Fruit fly (Drosophila melanogaster) whole organism, embryonic: ENCODE measurements around the gene Takl1.

ENCODE experiments used
- C15 ChIP-seq: fragments of 200-800 bp; sonication (Bioruptor generic); IDR thresholded peaks from 3 replicates; pipeline ENCODE4 v1.3.6; 2022; ENCODE audit warnings: missing biosample characterization, missing genetic modification characterization
- CG10267 ChIP-seq: fragments of 200-800 bp; sonication (Bioruptor generic); optimal IDR thresholded peaks from 2 replicates; lab custom pipeline; 2018; ENCODE audit warnings: missing biosample characterization, mild to moderate bottlenecking, missing genetic modification characterization, moderate library complexity
- CG10274 ChIP-seq: fragments of 200-800 bp; sonication (Bioruptor generic); optimal IDR thresholded peaks from 3 replicates; lab custom pipeline; 2017; ENCODE audit warnings: missing biosample characterization, mild to moderate bottlenecking, missing genetic modification characterization
- CG10366 ChIP-seq: fragments of 200-800 bp; sonication (Bioruptor generic); IDR thresholded peaks from 2 replicates; pipeline ENCODE4 v1.3.6; 2022; ENCODE audit warnings: missing biosample characterization, missing genetic modification characterization
- CG11696 ChIP-seq: fragments of 200-800 bp; sonication (Bioruptor generic); IDR thresholded peaks from 2 replicates; pipeline ENCODE4 v1.3.6; 2022; ENCODE audit warnings: missing biosample characterization, missing genetic modification characterization
- CG12104 ChIP-seq: fragments of 200-800 bp; sonication (Bioruptor generic); optimal IDR thresholded peaks from 3 replicates; lab custom pipeline; 2016; ENCODE audit warnings: missing biosample characterization, missing genetic modification characterization
- CG12391 ChIP-seq: fragments of 200-800 bp; sonication (Bioruptor generic); optimal IDR thresholded peaks from 3 replicates; lab custom pipeline; 2018; ENCODE audit warnings: missing biosample characterization, mild to moderate bottlenecking, missing genetic modification characterization, moderate library complexity
- CG12769 ChIP-seq: fragments of 200-800 bp; sonication (Bioruptor generic); optimal IDR thresholded peaks from 2 replicates; lab custom pipeline; 2019; ENCODE audit warnings: missing biosample characterization, mild to moderate bottlenecking, missing genetic modification characterization, moderate library complexity
- CG13894 ChIP-seq: fragments of 200-800 bp; sonication (Bioruptor generic); optimal IDR thresholded peaks from 3 replicates; lab custom pipeline; 2018; ENCODE audit warnings: missing biosample characterization, mild to moderate bottlenecking, missing genetic modification characterization, moderate library complexity
- CG14860 ChIP-seq: fragments of 200-800 bp; sonication (Bioruptor generic); IDR thresholded peaks from 3 replicates; pipeline ENCODE4 v1.3.6; 2022; ENCODE audit warnings: missing biosample characterization, missing genetic modification characterization; ENCODE audit not compliant: partially characterized antibody
- CG1603 ChIP-seq: fragments of 200-800 bp; sonication (Bioruptor generic); optimal IDR thresholded peaks from 2 replicates; lab custom pipeline; 2019; ENCODE audit warnings: missing biosample characterization, mild to moderate bottlenecking, missing genetic modification characterization, moderate library complexity
- CG17385 ChIP-seq: fragments of 200-800 bp; sonication (Bioruptor generic); optimal IDR thresholded peaks from 3 replicates; lab custom pipeline; 2018; ENCODE audit warnings: missing biosample characterization, mild to moderate bottlenecking, missing genetic modification characterization
- CG30403 ChIP-seq: fragments of 200-800 bp; sonication (Bioruptor generic); optimal IDR thresholded peaks from 3 replicates; lab custom pipeline; 2016; ENCODE audit warnings: missing biosample characterization, missing genetic modification characterization
- CG34422 ChIP-seq: fragments of 200-800 bp; sonication (Bioruptor generic); IDR thresholded peaks from 3 replicates; pipeline ENCODE4 v1.3.6; 2022; ENCODE audit warnings: missing biosample characterization, missing genetic modification characterization
- CG4730 ChIP-seq: fragments of 200-800 bp; sonication (Bioruptor generic); IDR thresholded peaks from 2 replicates; pipeline ENCODE4 v1.3.6; 2022; ENCODE audit warnings: missing biosample characterization, missing genetic modification characterization
- CG5953 ChIP-seq: fragments of 200-800 bp; sonication (Bioruptor generic); IDR thresholded peaks from 2 replicates; pipeline ENCODE4 v1.3.6; 2022; ENCODE audit warnings: missing biosample characterization, missing genetic modification characterization
- CG6689 ChIP-seq: fragments of 200-800 bp; sonication (Bioruptor generic); IDR thresholded peaks from 2 replicates; pipeline ENCODE4 v1.3.6; 2022; ENCODE audit warnings: missing biosample characterization, missing genetic modification characterization
- CG7372 ChIP-seq: fragments of 200-800 bp; sonication (Bioruptor generic); IDR thresholded peaks from 2 replicates; pipeline ENCODE4 v1.3.6; 2022; ENCODE audit warnings: missing biosample characterization, missing genetic modification characterization
- CG7839 ChIP-seq: fragments of 200-800 bp; sonication (Bioruptor generic); optimal IDR thresholded peaks from 3 replicates; lab custom pipeline; 2018; ENCODE audit warnings: missing biosample characterization, mild to moderate bottlenecking, missing genetic modification characterization, moderate library complexity
- CG8765 ChIP-seq: fragments of 200-800 bp; sonication (Bioruptor generic); IDR thresholded peaks from 2 replicates; pipeline ENCODE4 v1.3.6; 2022; ENCODE audit warnings: missing biosample characterization, missing genetic modification characterization
- Deaf1 ChIP-seq: fragments of 200-800 bp; optimal IDR thresholded peaks from 3 replicates; lab custom pipeline; 2019; ENCODE audit warnings: missing biosample characterization, mild to moderate bottlenecking, missing genetic modification characterization, moderate library complexity
- Dip3 ChIP-seq: fragments of 200-800 bp; sonication (Bioruptor generic); optimal IDR thresholded peaks from 3 replicates; lab custom pipeline; 2016; ENCODE audit warnings: missing biosample characterization, missing genetic modification characterization
- E2f1 ChIP-seq: fragments of 200-800 bp; sonication (Bioruptor generic); IDR thresholded peaks from 2 replicates; pipeline ENCODE4 v1.3.6; 2022; ENCODE audit warnings: missing biosample characterization, missing genetic modification characterization
- Elba2 ChIP-seq: fragments of 200-800 bp; sonication (Bioruptor generic); optimal IDR thresholded peaks from 3 replicates; lab custom pipeline; 2016; ENCODE audit warnings: missing biosample characterization, missing genetic modification characterization
- HLH54F ChIP-seq: fragments of 200-800 bp; sonication (Bioruptor generic); optimal IDR thresholded peaks from 3 replicates; lab custom pipeline; 2016; ENCODE audit warnings: missing biosample characterization, missing genetic modification characterization
- Hr3 ChIP-seq: fragments of 200-800 bp; sonication (Bioruptor generic); optimal IDR thresholded peaks from 3 replicates; lab custom pipeline; 2016; ENCODE audit warnings: missing biosample characterization, missing genetic modification characterization
- Lim3 ChIP-seq: fragments of 200-800 bp; sonication (Bioruptor generic); IDR thresholded peaks from 2 replicates; pipeline ENCODE4 v1.3.6; 2022; ENCODE audit warnings: missing biosample characterization, missing genetic modification characterization
- Side ChIP-seq: fragments of 200-800 bp; sonication (Bioruptor generic); optimal IDR thresholded peaks from 2 replicates; lab custom pipeline; 2016; ENCODE audit warnings: missing biosample characterization, missing genetic modification characterization
- Six4 ChIP-seq: fragments of 200-800 bp; sonication (Bioruptor generic); optimal IDR thresholded peaks from 2 replicates; lab custom pipeline; 2016; ENCODE audit warnings: missing biosample characterization, missing genetic modification characterization
- Sox102F ChIP-seq: fragments of 200-800 bp; sonication (Bioruptor generic); optimal IDR thresholded peaks from 2 replicates; lab custom pipeline; 2018; ENCODE audit warnings: missing biosample characterization, mild to moderate bottlenecking, missing genetic modification characterization, moderate library complexity
- Ssrp ChIP-seq: fragments of 200-800 bp; sonication (Bioruptor generic); optimal IDR thresholded peaks from 2 replicates; lab custom pipeline; 2018; ENCODE audit warnings: missing biosample characterization, mild to moderate bottlenecking, missing genetic modification characterization, moderate library complexity
- Usf ChIP-seq: fragments of 200-800 bp; sonication (Bioruptor generic); optimal IDR thresholded peaks from 2 replicates; lab custom pipeline; 2017; ENCODE audit warnings: missing genotype, missing biosample characterization, missing genetic modification characterization
- ash1 ChIP-seq: fragments of 200-800 bp; sonication (Bioruptor generic); optimal IDR thresholded peaks from 2 replicates; lab custom pipeline; 2018; ENCODE audit warnings: missing biosample characterization, mild to moderate bottlenecking, missing genetic modification characterization
- ato ChIP-seq: fragments of 200-800 bp; sonication (Bioruptor generic); IDR thresholded peaks from 2 replicates; pipeline ENCODE4 v1.3.6; 2022; ENCODE audit warnings: missing biosample characterization, missing genetic modification characterization; ENCODE audit not compliant: partially characterized antibody
- az2 ChIP-seq: fragments of 200-800 bp; sonication (Bioruptor generic); optimal IDR thresholded peaks from 3 replicates; lab custom pipeline; 2016; ENCODE audit warnings: missing biosample characterization, missing genetic modification characterization
- bcd ChIP-seq: fragments of 200-800 bp; sonication (Bioruptor generic); optimal IDR thresholded peaks from 2 replicates; lab custom pipeline; 2017; ENCODE audit warnings: missing biosample characterization, mild to moderate bottlenecking, missing genetic modification characterization
- cwo ChIP-seq: fragments of 200-800 bp; sonication (Bioruptor generic); optimal IDR thresholded peaks from 3 replicates; lab custom pipeline; 2017; ENCODE audit warnings: missing biosample characterization, missing genetic modification characterization, mild to moderate bottlenecking, moderate library complexity, missing genetic modification reagents
- da ChIP-seq: fragments of 200-800 bp; sonication (Bioruptor generic); optimal IDR thresholded peaks from 2 replicates; lab custom pipeline; 2016; ENCODE audit warnings: missing biosample characterization, missing genetic modification characterization
- disco-r ChIP-seq: fragments of 200-800 bp; sonication (Bioruptor generic); optimal IDR thresholded peaks from 2 replicates; lab custom pipeline; 2016; ENCODE audit warnings: missing biosample characterization, missing genetic modification characterization
- ems ChIP-seq: fragments of 200-800 bp; sonication (Bioruptor generic); optimal IDR thresholded peaks from 3 replicates; lab custom pipeline; 2016; ENCODE audit warnings: missing biosample characterization, missing genetic modification characterization
- esg ChIP-seq: fragments of 200-800 bp; sonication (Bioruptor generic); conservative IDR thresholded peaks from 2 replicates; pipeline ENCODE4 v1.3.6; 2022; ENCODE audit warnings: missing biosample characterization, missing genetic modification characterization
- gsb ChIP-seq: fragments of 200-800 bp; sonication (Bioruptor generic); IDR thresholded peaks from 2 replicates; pipeline ENCODE4 v1.3.6; 2022; ENCODE audit warnings: missing biosample characterization, missing genetic modification characterization
- hth ChIP-seq: fragments of >200 bp; optimal IDR thresholded peaks from 2 replicates; lab custom pipeline; 2017; ENCODE audit warnings: inconsistent platforms
- klu ChIP-seq: fragments of 200-800 bp; sonication (Bioruptor generic); IDR thresholded peaks from 2 replicates; pipeline ENCODE4 v1.3.6; 2022; ENCODE audit warnings: missing biosample characterization, missing genetic modification characterization
- lab ChIP-seq: fragments of 200-800 bp; sonication (Bioruptor generic); optimal IDR thresholded peaks from 3 replicates; lab custom pipeline; 2017; ENCODE audit warnings: missing biosample characterization, missing genetic modification characterization, mild to moderate bottlenecking, moderate library complexity, missing genetic modification reagents
- prd ChIP-seq, 3 experiments: fragments of >200 bp in 2 of 3; fragments of 200-800 bp in 1 of 3; sonication (Bioruptor generic) in 1 of 3; optimal IDR thresholded peaks in 2 of 3; IDR thresholded peaks in 1 of 3; 2 replicates in 2 of 3; 3 replicates in 1 of 3; pipeline versions ENCODE4 v1.3.6 to Lab custom; 2017 to 2022; ENCODE audit warnings: missing biosample characterization in 1 of 3, missing genetic modification characterization in 1 of 3
- pros ChIP-seq: fragments of 200-800 bp; sonication (Bioruptor generic); optimal IDR thresholded peaks from 3 replicates; lab custom pipeline; 2019; ENCODE audit warnings: missing biosample characterization, mild to moderate bottlenecking, missing genetic modification characterization, moderate library complexity
- pzg ChIP-seq: fragments of 200-800 bp; sonication (Bioruptor generic); optimal IDR thresholded peaks from 3 replicates; lab custom pipeline; 2018; ENCODE audit warnings: missing biosample characterization, mild to moderate bottlenecking, missing genetic modification characterization, moderate library complexity
- scrt ChIP-seq: fragments of 200-800 bp; sonication (Bioruptor generic); optimal IDR thresholded peaks from 2 replicates; lab custom pipeline; 2018; ENCODE audit warnings: missing biosample characterization, mild to moderate bottlenecking, missing genetic modification characterization, moderate library complexity
- sens ChIP-seq: fragments of 200-800 bp; sonication (Bioruptor generic); peaks from one replicate; lab custom pipeline; 2016; ENCODE audit warnings: missing biosample characterization, missing genetic modification characterization
- tll ChIP-seq, 2 experiments: fragments of 200-800 bp in 1 of 2; fragments of >200 bp in 1 of 2; sonication (Bioruptor generic) in 1 of 2; optimal IDR thresholded peaks; 2 replicates each; lab custom pipeline; 2017 to 2019; ENCODE audit warnings: missing biosample characterization in 2 of 2, missing genetic modification characterization in 2 of 2, mild to moderate bottlenecking in 1 of 2, moderate library complexity in 1 of 2
- wor ChIP-seq: fragments of 200-800 bp; sonication (Bioruptor generic); IDR thresholded peaks from 2 replicates; pipeline ENCODE4 v1.3.6; 2022; ENCODE audit warnings: missing biosample characterization, missing genetic modification characterization

Gene Takl1

DNA sequence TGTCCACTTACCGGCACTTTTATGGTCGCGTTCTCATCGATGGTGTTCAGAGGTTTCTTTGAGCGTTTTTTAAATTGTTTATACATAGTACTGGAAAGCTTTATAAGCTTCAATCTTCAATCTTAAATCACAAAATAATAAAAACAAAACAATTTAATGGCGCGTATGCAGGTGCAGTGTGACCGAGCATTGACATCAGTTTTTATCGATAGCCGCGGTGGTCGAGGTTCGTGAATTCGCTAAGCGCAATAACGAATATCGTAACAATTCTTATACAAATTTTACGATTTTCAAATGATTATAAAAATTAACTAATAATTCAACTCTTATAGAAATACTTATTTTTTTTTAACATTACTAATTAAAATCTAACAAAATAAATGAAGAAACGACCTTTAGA is 43.6 kb upstream of the Takl1 start, which contains the start of gene Fancd2 (continued):
- TF ChIP-seq wor (GFP tag; lab: Robert Waterston, UW), result no peak
- TF ChIP-seq Hr3 (GFP tag; lab: Kevin White, UChicago), result no peak
- no peak for TF ChIP-seq cwo (GFP tag; lab: Kevin White, UChicago)
- TF ChIP-seq tll (GFP tag; optimal IDR thresholded peaks at IDR 0.05; lab: Kevin White, UChicago), result no peak
- no peak for TF ChIP-seq Side (GFP tag; lab: Kevin White, UChicago)
- no peak for TF ChIP-seq pros (GFP tag; lab: Kevin White, UChicago)
- TF ChIP-seq Ssrp, result no peak
- no peak for TF ChIP-seq CG7372 (GFP tag; lab: Robert Waterston, UW)
- no peak for TF ChIP-seq bcd (GFP tag; lab: Kevin White, UChicago)
- TF ChIP-seq lab, result no peak
- no peak for TF ChIP-seq CG12104 (GFP tag; lab: Kevin White, UChicago)
- TF ChIP-seq CG34422 (GFP tag; lab: Robert Waterston, UW), result no peak
- TF ChIP-seq CG12391 (tag; lab: Kevin White, UChicago), result no peak
- no peak for TF ChIP-seq CG30403 (GFP tag; lab: Kevin White, UChicago)
- no peak for TF ChIP-seq CG14860 (GFP tag; lab: Robert Waterston, UW)
- no peak for TF ChIP-seq Sox102F (GFP tag; lab: Kevin White, UChicago)
- TF ChIP-seq Dip3 (GFP tag; lab: Kevin White, UChicago), result no peak
- TF ChIP-seq CG8765 (GFP tag; lab: Robert Waterston, UW), result no peak
- no peak for TF ChIP-seq hth
- TF ChIP-seq CG17385, result no peak
- no peak for TF ChIP-seq CG10366 (GFP tag; lab: Robert Waterston, UW)
- TF ChIP-seq Deaf1 (tag; lab: Kevin White, UChicago), result no peak
- no peak for TF ChIP-seq ash1 (GFP tag; lab: Kevin White, UChicago)
- TF ChIP-seq klu (GFP tag; lab: Robert Waterston, UW), result no peak
- TF ChIP-seq C15 (GFP tag; lab: Robert Waterston, UW), result no peak
- no peak for TF ChIP-seq Usf (GFP tag; lab: Kevin White, UChicago)
- TF ChIP-seq CG1603, result no peak
- TF ChIP-seq CG13894, result no peak
- TF ChIP-seq prd (optimal IDR thresholded peaks at IDR 0.05; lab: Kevin White, UChicago), result no peak
- TF ChIP-seq prd (GFP tag; IDR thresholded peaks at IDR 0.05; lab: Robert Waterston, UW), result no peak
- TF ChIP-seq Six4 (GFP tag; lab: Kevin White, UChicago), result no peak
- no peak for TF ChIP-seq CG7839 (tag; lab: Kevin White, UChicago)
- no peak for TF ChIP-seq CG12769 (tag; lab: Kevin White, UChicago)
- TF ChIP-seq CG6689 (GFP tag; lab: Robert Waterston, UW), result no peak
- TF ChIP-seq da (GFP tag; lab: Kevin White, UChicago), result no peak
- peak; percentile 1 for TF ChIP-seq sens (GFP tag; lab: Kevin White, UChicago)
- TF ChIP-seq Elba2 (GFP tag; lab: Kevin White, UChicago), result no peak
- no peak for TF ChIP-seq scrt (GFP tag; lab: Kevin White, UChicago)
- TF ChIP-seq CG5953 (GFP tag; lab: Robert Waterston, UW), result no peak
- TF ChIP-seq CG4730, result no peak
- peak; percentile 22 for TF ChIP-seq CG10267 (tag; lab: Kevin White, UChicago)
- TF ChIP-seq HLH54F (GFP tag; lab: Kevin White, UChicago), result no peak
- TF ChIP-seq gsb (GFP tag; lab: Robert Waterston, UW), result no peak
- TF ChIP-seq az2 (GFP tag; lab: Kevin White, UChicago), result no peak
- no peak for TF ChIP-seq ems (GFP tag; lab: Kevin White, UChicago)
- no peak for TF ChIP-seq CG11696 (GFP tag; lab: Robert Waterston, UW)
- TF ChIP-seq CG10274 (GFP tag; lab: Kevin White, UChicago), result no peak
- no peak for TF ChIP-seq E2f1
- no peak for TF ChIP-seq esg
- TF ChIP-seq pzg (GFP tag; lab: Kevin White, UChicago), result peak; percentile 64
- TF ChIP-seq ato, result no peak
- no peak for TF ChIP-seq Lim3 (GFP tag; lab: Robert Waterston, UW)
- no peak for TF ChIP-seq disco-r (GFP tag; lab: Kevin White, UChicago)
